Fruit fly (Drosophila melanogaster): ENCODE results near the gene CG42688.

The CG42688 gene

DNA sequence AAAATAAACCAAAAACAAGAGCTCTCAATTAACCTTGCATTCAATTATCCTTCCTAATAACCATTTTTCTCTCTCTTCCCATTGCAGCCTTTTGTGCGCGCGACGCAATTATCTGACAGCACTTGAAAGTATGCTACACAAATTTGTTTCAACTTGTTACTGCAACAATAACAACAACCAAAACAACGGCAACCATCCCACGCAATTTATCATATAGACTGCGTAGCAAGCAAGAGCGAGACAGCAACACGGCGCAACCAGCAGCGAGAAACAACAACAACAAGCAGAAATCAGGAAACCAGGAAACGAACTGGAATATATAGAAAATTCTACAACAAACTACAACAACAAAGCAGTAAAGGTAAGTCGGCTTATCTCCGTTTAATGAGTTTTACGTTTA lies 16.6 kb downstream of the CG42688 start (continued):
- no peak for TF ChIP-seq cato (GFP tag; optimal IDR thresholded peaks at IDR 0.05; ENCODE audit: borderline replicate concordance)
- TF ChIP-seq ken (GFP tag; IDR thresholded peaks at IDR 0.05) = no peak
- TF ChIP-seq zen (tag; optimal IDR thresholded peaks at IDR 0.05) = no peak
- no peak for TF ChIP-seq CG10565 (GFP tag; optimal IDR thresholded peaks at IDR 0.05)
- TF ChIP-seq D19A (tag; optimal IDR thresholded peaks at IDR 0.05) = no peak
- no peak for TF ChIP-seq CG9876 (GFP tag; optimal IDR thresholded peaks at IDR 0.05)
- TF ChIP-seq CG18599 (GFP tag; optimal IDR thresholded peaks at IDR 0.05) = no peak
- TF ChIP-seq Blimp-1 (GFP tag; optimal IDR thresholded peaks at IDR 0.05) = no peak
- TF ChIP-seq CG4730 (GFP tag; IDR thresholded peaks at IDR 0.05) = no peak
- no peak for TF ChIP-seq dm (GFP tag; optimal IDR thresholded peaks at IDR 0.05)
- no peak for TF ChIP-seq CG13894 (tag; optimal IDR thresholded peaks at IDR 0.05)
- TF ChIP-seq YL-1 (GFP tag; optimal IDR thresholded peaks at IDR 0.05) = no peak
- no peak for TF ChIP-seq al (GFP tag; IDR thresholded peaks at IDR 0.05)
- no peak for TF ChIP-seq CG2202 (tag; optimal IDR thresholded peaks at IDR 0.05)
- TF ChIP-seq Fer3 (tag; optimal IDR thresholded peaks at IDR 0.05) = no peak
- no peak for TF ChIP-seq C15 (GFP tag; IDR thresholded peaks at IDR 0.05)
- TF ChIP-seq CHES-1-like (GFP tag; optimal IDR thresholded peaks at IDR 0.05) = no peak
- TF ChIP-seq Nf-YA (GFP tag; IDR thresholded peaks at IDR 0.05) = no peak
- no peak for TF ChIP-seq CG14965 (GFP tag; optimal IDR thresholded peaks at IDR 0.05; ENCODE audit: borderline replicate concordance)
- TF ChIP-seq unpg (GFP tag; optimal IDR thresholded peaks at IDR 0.05) = no peak
- TF ChIP-seq prd (optimal IDR thresholded peaks at IDR 0.05) = no peak
- no peak for TF ChIP-seq prd (GFP tag; IDR thresholded peaks at IDR 0.05)
- no peak for TF ChIP-seq sima (GFP tag; optimal IDR thresholded peaks at IDR 0.05)
- TF ChIP-seq CG4617 (GFP tag; optimal IDR thresholded peaks at IDR 0.05; ENCODE audit: borderline replicate concordance) = no peak
- peak; percentile 2; the same call in 1 of the 2 replicates for TF ChIP-seq tna (GFP tag; IDR thresholded peaks at IDR 0.05; ENCODE audit: partially characterized antibody)
- no peak for TF ChIP-seq tup (GFP tag; optimal IDR thresholded peaks at IDR 0.05)
- TF ChIP-seq CG13287 (GFP tag; IDR thresholded peaks at IDR 0.05; ENCODE audit: partially characterized antibody) = peak; percentile 43; the same call in 1 of the 2 replicates
- no peak for TF ChIP-seq Sox100B (GFP tag; optimal IDR thresholded peaks at IDR 0.05)
- TF ChIP-seq CG30403 (GFP tag; optimal IDR thresholded peaks at IDR 0.05) = no peak
- no peak for TF ChIP-seq PHDP (tag; optimal IDR thresholded peaks at IDR 0.05)
- no peak for TF ChIP-seq Deaf1 (tag; optimal IDR thresholded peaks at IDR 0.05)
- TF ChIP-seq exex (tag; optimal IDR thresholded peaks at IDR 0.05) = no peak
- peak; percentile 75 for TF ChIP-seq slp2 (GFP tag; optimal IDR thresholded peaks at IDR 0.05)
- TF ChIP-seq CG3995 (GFP tag; optimal IDR thresholded peaks at IDR 0.05) = no peak
- TF ChIP-seq bsh (GFP tag; optimal IDR thresholded peaks at IDR 0.05) = no peak
- TF ChIP-seq btn (GFP tag; optimal IDR thresholded peaks at IDR 0.05) = no peak
- no peak for TF ChIP-seq Dll (GFP tag; IDR thresholded peaks at IDR 0.05; ENCODE audit: partially characterized antibody)
- no peak for TF ChIP-seq wdn (GFP tag; IDR thresholded peaks at IDR 0.05)
- TF ChIP-seq NC2α (GFP tag; optimal IDR thresholded peaks at IDR 0.05) = no peak
- no peak for TF ChIP-seq CG31365 (tag; optimal IDR thresholded peaks at IDR 0.05)
- no peak for TF ChIP-seq Dad (GFP tag; optimal IDR thresholded peaks at IDR 0.05)
- TF ChIP-seq CG11456 (GFP tag; IDR thresholded peaks at IDR 0.05) = no peak
- no peak for TF ChIP-seq CG12071 (GFP tag; optimal IDR thresholded peaks at IDR 0.05)
- TF ChIP-seq gro (GFP tag; optimal IDR thresholded peaks at IDR 0.05) = no peak
- TF ChIP-seq her (GFP tag; optimal IDR thresholded peaks at IDR 0.05) = no peak
- TF ChIP-seq E2f2 (GFP tag; IDR thresholded peaks at IDR 0.05) = no peak
- no peak for TF ChIP-seq jigr1 (GFP tag; IDR thresholded peaks at IDR 0.05)
- no peak for TF ChIP-seq Gsc (GFP tag; IDR thresholded peaks at IDR 0.05)
- no peak for TF ChIP-seq dpn (GFP tag; optimal IDR thresholded peaks at IDR 0.05)
- no peak for TF ChIP-seq slbo (GFP tag; IDR thresholded peaks at IDR 0.05)
- TF ChIP-seq repo (GFP tag; optimal IDR thresholded peaks at IDR 0.05) = no peak
- no peak for TF ChIP-seq CG8359 (GFP tag; optimal IDR thresholded peaks at IDR 0.05; ENCODE audit: borderline replicate concordance)

All from whole organism, embryonic.